Worm (Caenorhabditis elegans) whole organism, L4/young adult: ENCODE measurements around the gene mtm-9.

Experiments
- W03F9.2 ChIP-seq: fragments of 150-350 bp; optimal IDR thresholded peaks from 2 replicates; lab custom pipeline; 2014; ENCODE audit warnings: missing biosample characterization, missing genetic modification characterization
- dao-5 ChIP-seq: sonication (generic microtip); optimal IDR thresholded peaks from 2 replicates; lab custom pipeline; 2016; ENCODE audit warnings: missing genotype, missing genetic modification characterization, moderate library complexity, missing compliant biosample characterization
- him-1 ChIP-seq: sonication (generic microtip); optimal IDR thresholded peaks from 2 replicates; lab custom pipeline; 2016; ENCODE audit warnings: missing genotype, missing genetic modification reagents, missing genetic modification characterization, missing compliant biosample characterization

- no peak for TF ChIP-seq him-1 (tag; lab: Kevin White, UChicago)
- no peak for TF ChIP-seq W03F9.2 (tag; lab: Kevin White, UChicago)
- TF ChIP-seq dao-5 (tag; lab: Kevin White, UChicago), result no peak
These were observed 32.8 kb downstream of the mtm-9 start, which contains the start of gene cysl-3 for ce11 chrV:3776086-3776589.
